Worm (Caenorhabditis elegans): Measurements from ENCODE around the gene crh-1.

Gene crh-1

DNA sequence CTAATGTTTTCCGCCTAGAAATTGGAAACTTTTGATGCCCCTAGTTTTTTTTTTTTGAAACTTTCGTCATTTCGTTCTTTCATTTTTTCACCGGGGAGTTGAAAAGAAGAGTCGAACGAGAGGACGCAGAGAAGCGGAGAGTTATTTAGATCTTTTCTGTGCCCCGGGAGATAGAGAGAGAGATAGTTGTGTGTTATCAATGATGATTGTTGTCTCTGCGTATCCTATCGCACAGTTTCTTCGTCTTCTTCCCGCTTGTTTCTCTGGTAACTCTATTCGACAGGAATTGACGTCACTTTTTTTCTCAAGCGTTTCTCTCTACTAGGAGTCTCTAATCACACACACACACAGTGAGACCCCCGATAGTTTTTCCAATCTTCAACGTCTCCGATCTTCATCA, 31.7 kb downstream of the crh-1 start:
- peak; percentile 48 for TF ChIP-seq W03F9.2 (tag; optimal IDR thresholded peaks at IDR 0.05)
- no peak for TF ChIP-seq dao-5 (tag; optimal IDR thresholded peaks at IDR 0.05)

DNA sequence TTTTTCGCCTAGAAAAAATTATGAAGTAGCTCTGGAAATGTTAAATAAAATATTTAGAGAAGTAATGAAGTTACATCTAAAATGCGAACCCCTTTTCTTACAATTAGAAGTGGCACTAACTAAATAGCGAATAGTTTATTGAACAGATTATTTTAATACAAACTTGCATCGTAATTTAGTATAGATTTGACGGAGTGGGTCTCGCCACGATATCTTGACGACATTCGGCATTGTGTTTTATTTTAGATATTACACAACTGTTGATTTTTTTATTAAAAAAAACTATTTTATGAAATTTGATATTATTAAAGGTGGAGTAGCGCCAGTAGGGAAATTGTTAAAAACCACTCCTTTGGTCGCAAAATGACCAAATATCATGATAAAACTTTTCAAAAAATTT, 32.3 kb downstream of the crh-1 start:
- TF ChIP-seq dao-5 (tag; optimal IDR thresholded peaks at IDR 0.05) (no peak), him-1 (tag; optimal IDR thresholded peaks at IDR 0.05) (no peak), W03F9.2 (tag; optimal IDR thresholded peaks at IDR 0.05) (no peak)

DNA sequence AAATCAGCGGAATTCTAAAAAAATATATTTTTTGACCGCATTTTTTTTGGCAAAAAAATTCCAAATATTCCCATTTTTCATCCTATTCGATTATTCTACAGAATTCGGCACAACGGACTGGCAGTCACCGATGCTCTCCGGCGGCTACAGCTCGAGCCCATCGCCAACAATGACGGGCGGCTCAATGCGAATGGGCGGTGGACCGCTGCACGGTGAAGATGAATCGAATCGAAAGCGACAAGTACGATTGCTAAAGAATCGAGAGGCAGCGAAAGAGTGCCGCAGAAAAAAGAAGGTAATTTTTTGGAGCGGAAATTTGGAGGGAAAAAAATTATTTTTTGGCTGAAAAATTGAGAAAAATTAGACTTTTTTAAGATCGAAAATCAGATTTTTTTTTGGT, 34.8 kb downstream of the crh-1 start:
- TF ChIP-seq W03F9.2 (tag; optimal IDR thresholded peaks at IDR 0.05) = no peak
- no peak for TF ChIP-seq him-1 (tag; optimal IDR thresholded peaks at IDR 0.05)
- no peak for TF ChIP-seq dao-5 (tag; optimal IDR thresholded peaks at IDR 0.05)

DNA sequence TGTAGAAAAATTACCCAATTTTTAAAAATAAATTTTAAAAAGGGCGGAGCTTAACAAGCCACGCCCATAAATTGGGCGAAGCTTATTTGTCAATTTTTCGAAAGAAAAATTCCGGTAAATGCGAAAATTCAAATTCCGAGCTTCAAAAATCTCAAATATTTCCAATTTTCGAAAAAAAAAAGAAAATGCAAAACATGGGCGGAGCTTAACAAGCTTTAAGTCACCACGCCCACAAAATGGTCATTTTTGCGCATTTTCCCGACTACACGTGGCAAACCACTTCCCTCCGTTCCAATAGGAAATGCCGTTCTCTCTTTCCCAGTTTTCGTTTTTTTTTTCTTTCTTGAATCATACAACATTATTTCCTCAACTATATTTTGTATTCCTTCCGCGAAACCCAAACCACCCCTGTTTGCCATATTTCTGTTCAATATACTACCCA, 37.0 kb downstream of the crh-1 start:
- TF ChIP-seq dao-5 (tag; optimal IDR thresholded peaks at IDR 0.05) = no peak
- TF ChIP-seq him-1 (tag; optimal IDR thresholded peaks at IDR 0.05) = no peak
- TF ChIP-seq W03F9.2 (tag; optimal IDR thresholded peaks at IDR 0.05) = no peak

DNA sequence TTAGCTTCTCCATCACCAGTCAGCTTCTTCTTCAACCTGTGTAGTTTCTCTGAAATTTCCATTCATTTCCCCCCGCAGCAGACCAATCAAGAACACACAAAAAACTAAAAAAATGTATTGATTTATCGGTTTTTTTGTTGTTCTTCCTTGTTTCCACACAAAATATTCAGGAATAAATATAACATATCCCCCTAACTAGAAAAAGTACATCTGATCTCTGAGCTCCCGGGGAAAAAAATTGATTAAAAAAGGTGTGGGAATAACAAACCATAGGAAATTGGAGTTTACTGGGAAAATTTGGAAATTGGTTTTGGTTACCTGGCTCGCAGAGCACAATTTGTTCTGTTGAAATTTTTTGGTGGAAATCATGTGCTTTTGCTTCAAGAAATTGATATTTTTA, 37.4 kb downstream of the crh-1 start, which contains the start of gene Y41C4A.22:
Gene Y41C4A.22 (plus strand): TSS at position 301 of the 400 bp plus-strand sequence.
- TF ChIP-seq W03F9.2 (tag; optimal IDR thresholded peaks at IDR 0.05) = no peak
- TF ChIP-seq him-1 (tag; optimal IDR thresholded peaks at IDR 0.05) = no peak
- TF ChIP-seq dao-5 (tag; optimal IDR thresholded peaks at IDR 0.05) = no peak

DNA sequence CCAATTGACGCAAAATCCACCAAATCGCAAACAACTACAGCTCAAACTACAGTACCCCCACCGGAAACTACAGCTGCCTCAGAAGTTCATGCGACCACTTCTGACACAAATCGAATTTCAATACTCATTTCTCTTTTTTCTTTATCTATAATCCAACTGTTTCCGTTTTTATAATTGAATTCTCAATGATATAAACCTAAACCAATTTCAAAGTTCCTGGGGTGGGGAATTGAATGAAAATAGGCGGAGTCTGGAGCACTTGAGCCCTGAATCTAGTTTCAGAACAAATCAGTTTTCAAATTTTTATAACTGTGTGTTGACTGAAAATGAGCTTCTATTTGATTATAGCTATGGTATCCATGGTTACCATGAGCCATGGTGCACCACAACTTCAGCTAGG, 38.7 kb downstream of the crh-1 start, which contains the start of gene Y41C4A.6:
Gene Y41C4A.6 (plus strand): TSS at position 301 of the 400 bp plus-strand sequence.
- TF ChIP-seq him-1 (tag; optimal IDR thresholded peaks at IDR 0.05) (no peak), W03F9.2 (tag; optimal IDR thresholded peaks at IDR 0.05) (no peak), dao-5 (tag; optimal IDR thresholded peaks at IDR 0.05) (no peak)

DNA sequence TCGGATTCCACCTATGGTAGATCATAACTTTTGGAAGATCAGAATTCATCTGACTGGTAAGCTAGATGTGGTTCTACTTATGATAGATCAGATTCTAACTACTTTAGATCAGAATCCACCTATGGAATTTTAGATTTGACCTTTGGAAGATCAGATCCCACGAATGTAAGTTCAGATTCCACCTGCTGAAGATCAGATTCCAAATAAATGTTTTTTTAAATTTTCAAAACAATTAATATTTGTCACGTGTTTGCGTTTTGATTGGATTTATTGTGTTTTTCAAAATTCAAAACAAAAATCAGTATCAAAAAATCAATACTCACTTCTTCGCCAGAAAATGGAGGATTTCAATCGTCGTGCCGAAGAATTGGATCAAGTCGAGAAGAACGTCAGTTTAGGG, 41.0 kb downstream of the crh-1 start, which contains the start of gene Y41C4A.7:
Gene Y41C4A.7 (plus strand): TSS at position 301 of the 400 bp plus-strand sequence.
- TF ChIP-seq him-1 (tag; optimal IDR thresholded peaks at IDR 0.05) (no peak), dao-5 (tag; optimal IDR thresholded peaks at IDR 0.05) (no peak), W03F9.2 (tag; optimal IDR thresholded peaks at IDR 0.05) (no peak)

DNA sequence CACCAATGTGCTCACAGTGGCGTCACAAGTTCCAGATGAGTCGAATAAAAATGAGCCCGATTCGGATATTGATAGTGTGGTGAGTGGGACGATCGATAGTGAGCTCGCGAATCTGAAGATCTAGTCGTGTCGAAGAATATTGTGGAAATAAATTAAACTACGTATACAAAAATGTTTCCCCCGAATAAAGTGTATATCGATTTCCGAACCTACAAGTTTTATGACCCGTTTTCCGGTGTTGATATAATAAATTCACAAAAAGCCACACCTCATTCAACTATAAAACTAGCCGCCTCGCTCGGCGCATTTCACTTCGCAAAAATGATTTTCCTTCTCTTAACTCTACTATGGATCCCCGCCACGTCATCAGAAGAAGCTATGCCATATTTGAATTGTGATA, 42.4 kb downstream of the crh-1 start, which contains the start of gene pqn-84:
Gene pqn-84 (plus strand): TSS at position 301 of the 400 bp plus-strand sequence.
- TF ChIP-seq W03F9.2 (tag; optimal IDR thresholded peaks at IDR 0.05) (no peak), dao-5 (tag; optimal IDR thresholded peaks at IDR 0.05) (no peak), him-1 (tag; optimal IDR thresholded peaks at IDR 0.05) (no peak)

DNA sequence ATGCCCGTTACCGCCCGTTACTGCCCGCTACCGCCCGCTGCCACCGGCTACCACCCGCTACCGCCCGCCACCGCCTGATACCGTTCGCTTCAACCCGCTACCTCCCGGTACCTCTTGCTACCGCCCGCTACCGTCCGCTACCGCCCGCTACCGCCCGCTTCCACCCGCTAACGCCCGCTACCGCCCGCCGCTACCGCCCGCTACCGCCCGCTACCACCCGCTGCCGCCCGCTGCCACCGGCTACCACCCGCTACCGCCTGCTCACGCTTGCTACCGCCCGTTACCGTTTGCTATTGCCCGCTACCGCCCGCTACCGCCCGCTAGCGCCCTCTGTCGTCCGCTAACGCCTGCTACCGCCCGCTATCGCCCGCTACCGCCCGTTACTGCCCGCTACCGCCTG, 44.3 kb downstream of the crh-1 start:
- TF ChIP-seq dao-5 (tag; optimal IDR thresholded peaks at IDR 0.05) (no peak), him-1 (tag; optimal IDR thresholded peaks at IDR 0.05) (no peak), W03F9.2 (tag; optimal IDR thresholded peaks at IDR 0.05) (no peak)

DNA sequence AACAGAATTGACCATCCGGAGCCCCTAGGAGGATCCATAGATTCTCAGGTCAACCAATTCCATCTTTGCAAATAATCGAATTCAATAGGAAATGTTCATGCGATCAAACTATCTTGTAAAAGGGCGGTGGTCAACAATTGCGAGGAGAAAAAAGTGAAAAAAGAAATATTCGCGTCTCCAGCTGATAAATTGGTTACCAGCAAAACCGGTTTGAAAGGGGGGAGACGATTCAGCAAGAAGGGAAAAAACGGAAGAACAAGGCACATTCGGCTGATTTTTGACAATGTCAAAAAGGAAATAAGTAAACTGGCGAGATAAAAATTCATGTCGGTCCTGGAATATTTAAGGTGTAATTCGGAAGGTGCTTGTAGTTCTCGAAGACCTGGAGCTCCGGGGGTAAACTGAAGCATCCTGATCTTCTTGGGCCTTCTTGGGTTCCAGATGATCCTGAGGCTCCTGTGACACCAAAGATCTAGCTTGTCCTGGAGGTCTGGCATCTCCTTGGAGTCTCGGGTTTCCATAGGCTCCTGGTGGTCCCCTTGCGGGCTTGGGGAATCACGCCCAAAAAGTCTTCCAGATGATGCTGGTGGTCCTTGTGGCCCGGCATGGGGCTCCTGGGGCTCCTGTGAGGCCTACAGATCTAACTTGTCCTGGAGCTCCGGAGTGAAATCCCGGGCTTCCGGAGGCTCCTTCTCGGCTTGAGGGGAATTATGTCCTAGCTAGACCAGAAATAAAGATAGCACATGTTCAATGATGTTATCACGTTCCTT, 45.6 kb downstream of the crh-1 start:
- TF ChIP-seq W03F9.2 (tag; optimal IDR thresholded peaks at IDR 0.05) (no peak), dao-5 (tag; optimal IDR thresholded peaks at IDR 0.05) (no peak), him-1 (tag; optimal IDR thresholded peaks at IDR 0.05) (no peak)

DNA sequence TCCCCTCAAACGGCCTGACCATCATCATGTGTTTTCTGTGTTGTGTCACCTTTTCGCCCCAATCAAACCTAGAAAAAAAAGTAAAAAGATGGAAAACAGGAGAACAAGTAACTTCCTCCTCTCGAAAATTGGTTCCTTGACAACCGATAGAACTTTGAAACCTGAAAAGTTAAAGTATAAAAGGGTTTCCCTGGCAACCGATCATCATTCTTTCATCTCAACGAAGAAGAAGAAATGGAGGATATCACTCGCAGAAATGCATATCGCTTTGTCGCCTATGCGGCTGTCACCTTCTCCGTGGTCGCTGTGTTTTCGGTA, 46.2 kb downstream of the crh-1 start, which contains the start of gene col-95:
Gene col-95 (plus strand): TSS at position 219 of the 318 bp plus-strand sequence.
- TF ChIP-seq dao-5 (tag; optimal IDR thresholded peaks at IDR 0.05) (no peak), W03F9.2 (tag; optimal IDR thresholded peaks at IDR 0.05) (no peak), him-1 (tag; optimal IDR thresholded peaks at IDR 0.05) (no peak)

DNA sequence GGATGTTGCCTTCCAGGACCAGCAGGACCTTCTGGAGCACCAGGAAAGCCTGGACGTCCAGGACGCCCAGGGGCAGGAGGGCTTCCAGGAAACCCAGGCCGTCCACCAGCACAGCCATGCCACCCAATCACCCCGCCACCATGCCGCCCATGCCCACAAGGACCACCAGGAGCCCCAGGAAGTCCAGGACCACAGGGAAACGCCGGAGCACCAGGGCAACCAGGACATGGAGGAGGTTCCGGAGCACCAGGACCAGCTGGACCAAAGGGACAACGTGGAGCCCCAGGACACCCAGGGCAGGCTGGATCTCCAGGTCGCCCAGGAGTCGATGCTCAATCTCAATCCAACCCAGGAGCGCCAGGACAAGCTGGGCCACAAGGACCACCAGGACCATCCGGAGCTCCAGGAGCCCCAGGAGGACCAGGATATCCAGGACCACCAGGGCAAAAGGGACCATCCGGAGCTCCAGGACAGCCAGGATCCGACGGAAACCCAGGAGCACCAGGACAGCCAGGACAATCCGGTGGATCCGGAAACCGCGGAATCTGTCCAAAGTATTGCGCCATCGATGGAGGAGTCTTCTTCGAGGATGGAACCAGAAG, 46.9 kb downstream of the crh-1 start:
- TF ChIP-seq dao-5 (tag; optimal IDR thresholded peaks at IDR 0.05) (no peak), him-1 (tag; optimal IDR thresholded peaks at IDR 0.05) (no peak), W03F9.2 (tag; optimal IDR thresholded peaks at IDR 0.05) (no peak)

DNA sequence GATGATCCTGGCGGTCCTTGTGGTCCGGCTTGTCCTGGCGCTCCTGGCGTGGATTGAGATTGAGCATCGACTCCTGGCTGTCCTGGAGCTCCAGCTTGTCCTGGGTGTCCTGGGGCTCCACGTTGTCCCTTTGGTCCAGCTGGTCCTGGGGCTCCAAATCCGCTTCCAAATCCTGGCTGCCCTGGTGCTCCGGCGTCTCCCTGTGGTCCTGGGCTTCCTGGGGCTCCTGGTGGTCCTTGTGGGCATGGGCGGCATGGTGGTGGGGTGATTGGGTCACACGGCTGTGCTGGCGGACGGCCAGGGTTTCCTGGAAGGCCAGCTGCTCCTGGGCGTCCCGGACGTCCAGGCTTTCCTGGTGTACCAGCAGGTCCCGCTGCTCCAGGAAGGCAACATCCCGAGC, 48.4 kb downstream of the crh-1 start:
- TF ChIP-seq dao-5 (tag; optimal IDR thresholded peaks at IDR 0.05) (no peak), him-1 (tag; optimal IDR thresholded peaks at IDR 0.05) (no peak), W03F9.2 (tag; optimal IDR thresholded peaks at IDR 0.05) (no peak)

DNA sequence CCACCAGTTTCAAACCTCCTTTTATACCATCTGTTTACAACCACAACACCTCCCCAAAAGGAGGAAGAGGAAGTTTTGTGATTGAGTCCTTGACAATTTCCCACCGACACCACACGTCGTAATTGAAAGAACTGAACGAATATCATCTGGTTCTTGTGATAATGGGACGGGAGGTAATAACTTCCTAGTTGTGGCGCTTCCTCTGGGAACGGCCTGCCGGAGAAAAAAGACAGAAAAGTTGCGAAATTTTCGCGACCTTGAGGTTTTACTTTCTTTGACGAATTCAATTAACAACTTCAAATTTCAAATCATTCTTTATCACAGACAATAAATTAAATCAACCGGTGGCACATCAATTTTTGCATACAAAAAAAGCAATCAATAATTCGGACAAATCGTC, 49.1 kb downstream of the crh-1 start, which contains the start of gene col-96:
Gene col-96 (minus strand): TSS at position 101 of the 400 bp plus-strand sequence.
- no peak for TF ChIP-seq W03F9.2 (tag; optimal IDR thresholded peaks at IDR 0.05)
- no peak for TF ChIP-seq him-1 (tag; optimal IDR thresholded peaks at IDR 0.05)
- no peak for TF ChIP-seq dao-5 (tag; optimal IDR thresholded peaks at IDR 0.05)

All from whole organism, L4/young adult.